Fruit fly (Drosophila melanogaster) whole organism, embryonic: ENCODE results near the gene Reg-2.

Experiments used
- Abd-B ChIP-seq: fragments of 200-800 bp; sonication (Bioruptor generic); optimal IDR thresholded peaks from 2 replicates; lab custom pipeline; 2018; ENCODE audit warnings: missing biosample characterization, mild to moderate bottlenecking, missing genetic modification characterization, moderate library complexity
- CG10366 ChIP-seq: fragments of 200-800 bp; sonication (Bioruptor generic); IDR thresholded peaks from 2 replicates; pipeline ENCODE4 v1.3.6; 2022; ENCODE audit warnings: missing biosample characterization, missing genetic modification characterization
- CG10959 ChIP-seq: fragments of 200-800 bp; sonication (Bioruptor generic); IDR thresholded peaks from 2 replicates; pipeline ENCODE4 v1.3.6; 2022; ENCODE audit warnings: missing biosample characterization, missing genetic modification characterization
- CG10979 ChIP-seq: fragments of 200-800 bp; sonication (Bioruptor generic); optimal IDR thresholded peaks from 2 replicates; lab custom pipeline; 2018; ENCODE audit warnings: missing biosample characterization, mild to moderate bottlenecking, missing genetic modification characterization, moderate library complexity
- CG11085 ChIP-seq: fragments of 200-800 bp; sonication (Bioruptor generic); IDR thresholded peaks from 2 replicates; pipeline ENCODE4 v1.3.6; 2022; ENCODE audit warnings: missing biosample characterization, missing genetic modification characterization
- CG12219 ChIP-seq: fragments of 200-800 bp; sonication (Bioruptor generic); optimal IDR thresholded peaks from 3 replicates; lab custom pipeline; 2018; ENCODE audit warnings: missing biosample characterization, mild to moderate bottlenecking, missing genetic modification characterization
- CG12744 ChIP-seq: fragments of 200-800 bp; sonication (Bioruptor generic); optimal IDR thresholded peaks from 2 replicates; lab custom pipeline; 2016; ENCODE audit warnings: missing biosample characterization, missing genetic modification characterization
- CG14710 ChIP-seq: fragments of 200-800 bp; sonication (Bioruptor generic); optimal IDR thresholded peaks from 3 replicates; lab custom pipeline; 2019; ENCODE audit warnings: missing biosample characterization, mild to moderate bottlenecking, missing genetic modification characterization, moderate library complexity
- CG15011 ChIP-seq: fragments of 200-800 bp; sonication (Bioruptor generic); optimal IDR thresholded peaks from 3 replicates; lab custom pipeline; 2018; ENCODE audit warnings: missing biosample characterization, mild to moderate bottlenecking, missing genetic modification characterization
- CG15479 ChIP-seq: fragments of 200-800 bp; sonication (Bioruptor generic); optimal IDR thresholded peaks from 3 replicates; lab custom pipeline; 2019; ENCODE audit warnings: missing biosample characterization, mild to moderate bottlenecking, missing genetic modification characterization, moderate library complexity
- CG1602 ChIP-seq: fragments of 200-800 bp; sonication (Bioruptor generic); optimal IDR thresholded peaks from 3 replicates; lab custom pipeline; 2016; ENCODE audit warnings: missing biosample characterization, missing genetic modification characterization
- CG17361 ChIP-seq: fragments of 200-800 bp; sonication (Bioruptor generic); IDR thresholded peaks from 3 replicates; pipeline ENCODE4 v1.3.6; 2022; ENCODE audit warnings: missing biosample characterization, missing genetic modification characterization
- CG18619 ChIP-seq: fragments of 200-800 bp; sonication (Bioruptor generic); optimal IDR thresholded peaks from 3 replicates; lab custom pipeline; 2017; ENCODE audit warnings: missing biosample characterization, mild to moderate bottlenecking, missing genetic modification characterization
- CG18764 ChIP-seq: fragments of 200-800 bp; sonication (Bioruptor generic); optimal IDR thresholded peaks from 3 replicates; lab custom pipeline; 2016; ENCODE audit warnings: missing biosample characterization, missing genetic modification characterization
- CG2199 ChIP-seq: fragments of 200-800 bp; sonication (Bioruptor generic); IDR thresholded peaks from 3 replicates; pipeline ENCODE4 v1.3.6; 2022; ENCODE audit warnings: missing biosample characterization, missing genetic modification characterization
- CG2202 ChIP-seq: fragments of 200-800 bp; sonication (Bioruptor generic); optimal IDR thresholded peaks from 2 replicates; lab custom pipeline; 2018; ENCODE audit warnings: missing biosample characterization, mild to moderate bottlenecking, missing genetic modification characterization
- CG2875 ChIP-seq: fragments of 200-800 bp; sonication (Bioruptor generic); optimal IDR thresholded peaks from 2 replicates; lab custom pipeline; 2017; ENCODE audit warnings: missing biosample characterization, mild to moderate bottlenecking, missing genetic modification characterization, missing genetic modification reagents
- CG31365 ChIP-seq: fragments of 200-800 bp; sonication (Bioruptor generic); optimal IDR thresholded peaks from 2 replicates; lab custom pipeline; 2018; ENCODE audit warnings: missing biosample characterization, mild to moderate bottlenecking, missing genetic modification characterization
- CG31388 ChIP-seq: fragments of 200-800 bp; sonication (Bioruptor generic); optimal IDR thresholded peaks from 2 replicates; lab custom pipeline; 2016; ENCODE audit warnings: missing biosample characterization, missing genetic modification characterization
- CG6689 ChIP-seq: fragments of 200-800 bp; sonication (Bioruptor generic); IDR thresholded peaks from 2 replicates; pipeline ENCODE4 v1.3.6; 2022; ENCODE audit warnings: missing biosample characterization, missing genetic modification characterization
- CG7271 ChIP-seq: fragments of 200-800 bp; sonication (Bioruptor generic); optimal IDR thresholded peaks from 2 replicates; lab custom pipeline; 2018; ENCODE audit warnings: missing biosample characterization, mild to moderate bottlenecking, missing genetic modification characterization, moderate library complexity
- E2f2 ChIP-seq: fragments of 200-800 bp; sonication (Bioruptor generic); IDR thresholded peaks from 2 replicates; pipeline ENCODE4 v1.3.6; 2022; ENCODE audit warnings: missing biosample characterization, missing genetic modification characterization
- ERR ChIP-seq: fragments of 200-800 bp; sonication (Bioruptor generic); optimal IDR thresholded peaks from 2 replicates; lab custom pipeline; 2016; ENCODE audit warnings: missing biosample characterization, missing genetic modification characterization
- Ets65A ChIP-seq: fragments of 200-800 bp; sonication (Bioruptor generic); peaks from one replicate; lab custom pipeline; 2016; ENCODE audit warnings: missing biosample characterization, missing genetic modification characterization
- Fer2 ChIP-seq: fragments of 200-800 bp; sonication (Bioruptor generic); optimal IDR thresholded peaks from 2 replicates; lab custom pipeline; 2018; ENCODE audit warnings: missing biosample characterization, mild to moderate bottlenecking, missing genetic modification characterization, moderate library complexity
- HLH4C ChIP-seq: fragments of 200-800 bp; sonication (Bioruptor generic); IDR thresholded peaks from 3 replicates; pipeline ENCODE4 v1.3.6; 2022; ENCODE audit warnings: missing biosample characterization, missing genetic modification characterization; ENCODE audit not compliant: partially characterized antibody
- Myb ChIP-seq: fragments of 200-800 bp; sonication (Bioruptor generic); optimal IDR thresholded peaks from 2 replicates; lab custom pipeline; 2016; ENCODE audit warnings: missing biosample characterization, missing genetic modification characterization
- Nf-YA ChIP-seq: fragments of 200-800 bp; sonication (Bioruptor generic); IDR thresholded peaks from 2 replicates; pipeline ENCODE4 v1.3.6; 2022; ENCODE audit warnings: missing biosample characterization, missing genetic modification characterization
- Ssrp ChIP-seq: fragments of 200-800 bp; sonication (Bioruptor generic); optimal IDR thresholded peaks from 2 replicates; lab custom pipeline; 2018; ENCODE audit warnings: missing biosample characterization, mild to moderate bottlenecking, missing genetic modification characterization, moderate library complexity
- bab2 ChIP-seq: fragments of 200-800 bp; sonication (Bioruptor generic); optimal IDR thresholded peaks from 2 replicates; lab custom pipeline; 2016; ENCODE audit warnings: missing biosample characterization, missing genetic modification characterization
- bsh ChIP-seq, 2 experiments: fragments of 200-800 bp; sonication (Bioruptor generic); optimal IDR thresholded peaks; 2 replicates each; lab custom pipeline; 2017 to 2018; ENCODE audit warnings: mild to moderate bottlenecking in 2 of 2, missing biosample characterization in 2 of 2, missing genetic modification characterization in 2 of 2, moderate library complexity in 1 of 2
- dpn ChIP-seq, 2 experiments: fragments of 200-800 bp; sonication (Bioruptor generic); optimal IDR thresholded peaks; 3 replicates each; lab custom pipeline; 2016; ENCODE audit warnings: missing biosample characterization in 2 of 2, missing genetic modification characterization in 2 of 2
- gsb-n ChIP-seq: fragments of 200-800 bp; sonication (Bioruptor generic); optimal IDR thresholded peaks from 3 replicates; lab custom pipeline; 2018; ENCODE audit warnings: missing biosample characterization, mild to moderate bottlenecking, missing genetic modification characterization
- her ChIP-seq: fragments of 200-800 bp; sonication (Bioruptor generic); optimal IDR thresholded peaks from 2 replicates; lab custom pipeline; 2016; ENCODE audit warnings: missing biosample characterization, missing genetic modification characterization
- insv ChIP-seq, 2 experiments: fragments of 200-800 bp; sonication (Bioruptor generic); optimal IDR thresholded peaks; 3 replicates each; lab custom pipeline; 2016 to 2018; ENCODE audit warnings: missing biosample characterization in 2 of 2, missing genetic modification characterization in 2 of 2
- kah ChIP-seq: fragments of 200-800 bp; sonication (Bioruptor generic); optimal IDR thresholded peaks from 2 replicates; lab custom pipeline; 2018; ENCODE audit warnings: missing biosample characterization, mild to moderate bottlenecking, missing genetic modification characterization
- lab ChIP-seq: fragments of 200-800 bp; sonication (Bioruptor generic); optimal IDR thresholded peaks from 3 replicates; lab custom pipeline; 2017; ENCODE audit warnings: missing biosample characterization, missing genetic modification characterization, mild to moderate bottlenecking, moderate library complexity, missing genetic modification reagents
- luna ChIP-seq: fragments of 200-800 bp; sonication (Bioruptor generic); optimal IDR thresholded peaks from 2 replicates; lab custom pipeline; 2016; ENCODE audit warnings: missing biosample characterization, missing genetic modification characterization
- maf-S ChIP-seq: fragments of 200-800 bp; sonication (Bioruptor generic); optimal IDR thresholded peaks from 2 replicates; lab custom pipeline; 2016; ENCODE audit warnings: missing biosample characterization, missing genetic modification characterization
- mld ChIP-seq: fragments of 200-800 bp; sonication (Bioruptor generic); IDR thresholded peaks from 3 replicates; pipeline ENCODE4 v1.3.6; 2022; ENCODE audit warnings: missing biosample characterization, missing genetic modification characterization; ENCODE audit not compliant: partially characterized antibody
- nom ChIP-seq: fragments of 200-800 bp; sonication (Bioruptor generic); optimal IDR thresholded peaks from 2 replicates; lab custom pipeline; 2017; ENCODE audit warnings: missing biosample characterization, missing genetic modification characterization, mild to moderate bottlenecking, moderate library complexity, missing genetic modification reagents
- pita ChIP-seq: fragments of 200-800 bp; sonication (Bioruptor generic); optimal IDR thresholded peaks from 2 replicates; lab custom pipeline; 2017; ENCODE audit warnings: missing biosample characterization, mild to moderate bottlenecking, missing genetic modification characterization
- pzg ChIP-seq: fragments of 200-800 bp; sonication (Bioruptor generic); optimal IDR thresholded peaks from 3 replicates; lab custom pipeline; 2018; ENCODE audit warnings: missing biosample characterization, mild to moderate bottlenecking, missing genetic modification characterization, moderate library complexity
- ro ChIP-seq: fragments of 200-800 bp; sonication (Bioruptor generic); IDR thresholded peaks from 2 replicates; pipeline ENCODE4 v1.3.6; 2022; ENCODE audit warnings: missing biosample characterization, missing genetic modification characterization
- sob ChIP-seq: fragments of 200-800 bp; sonication (Bioruptor generic); IDR thresholded peaks from 2 replicates; pipeline ENCODE4 v1.3.6; 2022; ENCODE audit warnings: missing biosample characterization, missing genetic modification characterization
- tio ChIP-seq: fragments of 200-800 bp; sonication (Bioruptor generic); optimal IDR thresholded peaks from 2 replicates; lab custom pipeline; 2017; ENCODE audit warnings: missing biosample characterization, missing genetic modification characterization, inconsistent platforms
- usp ChIP-seq: fragments of >200 bp; optimal IDR thresholded peaks from 2 replicates; lab custom pipeline; 2017; ENCODE audit warnings: missing biosample characterization, missing genetic modification characterization
- vfl ChIP-seq: fragments of 200-800 bp; sonication (Bioruptor generic); optimal IDR thresholded peaks from 2 replicates; lab custom pipeline; 2016; ENCODE audit warnings: missing biosample characterization, missing genetic modification characterization

Gene Reg-2

DNA sequence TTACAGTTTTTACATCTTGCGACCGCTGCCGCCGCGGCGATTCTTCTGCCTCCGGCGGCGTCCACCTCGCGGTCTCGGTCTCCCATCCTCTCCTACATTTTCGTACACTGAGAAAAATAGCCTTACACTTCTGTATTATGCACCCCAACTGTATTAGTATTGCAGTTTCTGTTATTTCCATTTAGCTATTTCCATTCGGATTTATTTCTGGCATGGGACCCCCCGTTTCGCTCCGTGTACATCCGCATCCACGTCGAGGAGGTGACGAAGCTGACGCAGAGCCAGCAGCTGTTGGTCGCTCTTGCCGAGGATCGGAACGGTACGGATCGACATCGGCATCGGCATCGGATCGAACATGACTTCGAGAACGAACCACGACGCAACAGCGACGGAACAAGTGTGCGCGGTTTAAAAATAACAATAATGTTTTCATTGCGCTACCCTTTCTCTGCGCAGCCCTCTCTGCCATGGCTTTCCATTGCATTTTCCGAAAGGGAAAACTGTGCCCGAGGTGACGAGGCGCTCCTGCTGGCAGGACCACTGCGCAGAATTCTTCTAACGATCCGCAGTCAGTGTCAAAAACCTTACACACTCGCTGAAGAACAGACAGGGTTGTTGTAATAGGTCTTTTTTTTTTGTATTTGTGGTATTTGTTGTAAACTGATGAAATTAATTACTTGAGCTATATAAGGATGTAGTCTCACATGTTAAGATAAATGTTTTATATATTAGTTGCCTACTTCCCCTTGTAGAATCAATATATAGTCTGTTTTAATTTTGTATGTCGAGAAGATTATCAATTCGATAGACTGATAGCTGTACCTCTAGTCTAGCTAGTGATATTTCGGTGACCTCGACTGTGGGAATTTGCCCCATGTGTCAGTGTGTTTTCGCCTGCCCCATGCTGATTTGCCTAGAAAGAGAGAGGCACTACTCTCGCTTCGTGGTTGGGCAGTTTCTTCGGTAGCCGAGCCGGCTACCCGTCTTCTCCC, 16.8 kb downstream of the Reg-2 start (continued):
- peak; percentile 93 for TF ChIP-seq lab (GFP tag; lab: Kevin White, UChicago)
- peak; percentile 82 for TF ChIP-seq gsb-n (tag; lab: Kevin White, UChicago)
- peak; percentile 79 for TF ChIP-seq ro (GFP tag; lab: Robert Waterston, UW)
- no peak for TF ChIP-seq HLH4C
- TF ChIP-seq CG11085 = peak; percentile 85
- peak; percentile 84 for TF ChIP-seq nom (GFP tag; lab: Kevin White, UChicago)
- TF ChIP-seq Ssrp (tag; lab: Kevin White, UChicago) = peak; percentile 84
- peak; percentile 89 for TF ChIP-seq ERR (GFP tag; lab: Kevin White, UChicago)
- TF ChIP-seq her = peak; percentile 92
- peak; percentile 84 for TF ChIP-seq CG18764
- peak; percentile 72 for TF ChIP-seq Abd-B (GFP tag; lab: Kevin White, UChicago)
- TF ChIP-seq tio (GFP tag; lab: Kevin White, UChicago) = peak; percentile 76
- peak; percentile 80; the same call in 2 of the 3 replicates for TF ChIP-seq CG2199 (GFP tag; lab: Robert Waterston, UW)
- peak; percentile 99 for TF ChIP-seq kah (GFP tag; lab: Kevin White, UChicago)
- peak; percentile 68 to 92 for TF ChIP-seq bsh (GFP tag; optimal IDR thresholded peaks at IDR 0.05; lab: Kevin White, UChicago)
- TF ChIP-seq vfl (GFP tag; lab: Kevin White, UChicago) = peak; percentile 84
- peak; percentile 85 for TF ChIP-seq CG12219 (GFP tag; lab: Kevin White, UChicago)
- TF ChIP-seq Nf-YA (GFP tag; lab: Robert Waterston, UW) = peak; percentile 75
- no peak for TF ChIP-seq mld (GFP tag; lab: Robert Waterston, UW)
- TF ChIP-seq insv (GFP tag; optimal IDR thresholded peaks at IDR 0.05; lab: Kevin White, UChicago) = peak; percentile 31 to 40
- no peak for TF ChIP-seq CG15479
- peak; percentile 89 for TF ChIP-seq CG18619 (GFP tag; lab: Kevin White, UChicago)
- TF ChIP-seq CG12744 = peak; percentile 89
- peak; percentile 8 for TF ChIP-seq CG31388 (GFP tag; lab: Kevin White, UChicago)
- peak; percentile 91 for TF ChIP-seq maf-S (GFP tag; lab: Kevin White, UChicago)
- TF ChIP-seq CG14710 (tag; lab: Kevin White, UChicago) = peak; percentile 78
- TF ChIP-seq CG17361 (GFP tag; lab: Robert Waterston, UW) = peak; percentile 77
- peak; percentile 89 for TF ChIP-seq CG10979 (tag; lab: Kevin White, UChicago)
- TF ChIP-seq CG10366 (GFP tag; lab: Robert Waterston, UW) = peak; percentile 92
- TF ChIP-seq CG2875 (GFP tag; lab: Kevin White, UChicago) = peak; percentile 85
- no peak for TF ChIP-seq pita
- peak; percentile 8 for TF ChIP-seq pzg (GFP tag; lab: Kevin White, UChicago)
- no peak for TF ChIP-seq CG7271 (tag; lab: Kevin White, UChicago)
- peak; percentile 86 for TF ChIP-seq bab2
- TF ChIP-seq CG6689 (GFP tag; lab: Robert Waterston, UW) = peak; percentile 88
- peak; percentile 86 for TF ChIP-seq CG1602 (GFP tag; lab: Kevin White, UChicago)
- peak; percentile 76 for TF ChIP-seq CG15011 (GFP tag; lab: Kevin White, UChicago)
- TF ChIP-seq usp = no peak
- TF ChIP-seq CG10959 (GFP tag; lab: Robert Waterston, UW) = peak; percentile 89
- TF ChIP-seq CG2202 (tag; lab: Kevin White, UChicago) = peak; percentile 75
- peak; percentile 82 for TF ChIP-seq Myb (GFP tag; lab: Kevin White, UChicago)
- peak; percentile 15 for TF ChIP-seq luna (GFP tag; lab: Kevin White, UChicago)
- peak; percentile 99 for TF ChIP-seq Ets65A (GFP tag; lab: Kevin White, UChicago)
- TF ChIP-seq E2f2 = peak; percentile 68
- peak; percentile 78 for TF ChIP-seq Fer2
- TF ChIP-seq sob (GFP tag; lab: Robert Waterston, UW) = peak; percentile 93
- peak; percentile 70 for TF ChIP-seq CG31365 (tag; lab: Kevin White, UChicago)
- TF ChIP-seq dpn (GFP tag; optimal IDR thresholded peaks at IDR 0.05; lab: Kevin White, UChicago) = peak; percentile 90 to 91
